Fruit fly (Drosophila melanogaster) whole organism, embryonic: ENCODE data around the gene CG16813.

ENCODE experiments used
- B-H1 ChIP-seq: fragments of 200-800 bp; sonication (Bioruptor generic); IDR thresholded peaks from 3 replicates; pipeline ENCODE4 v1.3.6; 2022; ENCODE audit warnings: missing biosample characterization, missing genetic modification characterization
- BEAF-32 ChIP-seq: fragments of 200-800 bp; sonication (Bioruptor generic); optimal IDR thresholded peaks from 3 replicates; lab custom pipeline; 2017; ENCODE audit warnings: missing biosample characterization, missing genetic modification characterization, mild to moderate bottlenecking, moderate library complexity, missing genetic modification reagents
- CG12236 ChIP-seq: fragments of 200-800 bp; sonication (Bioruptor generic); optimal IDR thresholded peaks from 2 replicates; lab custom pipeline; 2016; ENCODE audit warnings: missing biosample characterization, missing genetic modification characterization
- CG1233 ChIP-seq: fragments of 200-800 bp; sonication (Bioruptor generic); optimal IDR thresholded peaks from 4 replicates; lab custom pipeline; 2018; ENCODE audit warnings: missing biosample characterization, mild to moderate bottlenecking, missing genetic modification characterization
- CG13424 ChIP-seq: fragments of 200-800 bp; sonication (Bioruptor generic); optimal IDR thresholded peaks from 2 replicates; lab custom pipeline; 2019; ENCODE audit warnings: missing biosample characterization, mild to moderate bottlenecking, missing genetic modification characterization, moderate library complexity
- CG15073 ChIP-seq: fragments of 200-800 bp; sonication (Bioruptor generic); optimal IDR thresholded peaks from 2 replicates; lab custom pipeline; 2016; ENCODE audit warnings: missing biosample characterization, missing genetic modification characterization
- CG16779 ChIP-seq: fragments of 200-800 bp; sonication (Bioruptor generic); IDR thresholded peaks from 2 replicates; pipeline ENCODE4 v1.3.6; 2022; ENCODE audit warnings: missing biosample characterization, missing genetic modification characterization
- CG17186 ChIP-seq: fragments of 200-800 bp; sonication (Bioruptor generic); optimal IDR thresholded peaks from 3 replicates; lab custom pipeline; 2017; ENCODE audit warnings: missing biosample characterization, missing genetic modification reagents, missing genetic modification characterization
- CG17359 ChIP-seq: fragments of 200-800 bp; sonication (Bioruptor generic); optimal IDR thresholded peaks from 3 replicates; lab custom pipeline; 2018; ENCODE audit warnings: missing biosample characterization, mild to moderate bottlenecking, missing genetic modification characterization, moderate library complexity
- CG2889 ChIP-seq: fragments of 200-800 bp; sonication (Bioruptor generic); IDR thresholded peaks from 3 replicates; pipeline ENCODE4 v1.3.6; 2022; ENCODE audit warnings: missing biosample characterization, missing genetic modification characterization
- CG3281 ChIP-seq: fragments of 200-800 bp; sonication (Bioruptor generic); optimal IDR thresholded peaks from 3 replicates; lab custom pipeline; 2017; ENCODE audit warnings: missing biosample characterization, mild to moderate bottlenecking, missing genetic modification characterization
- CG33213 ChIP-seq: fragments of 200-800 bp; sonication (Bioruptor generic); optimal IDR thresholded peaks from 3 replicates; lab custom pipeline; 2016; ENCODE audit warnings: missing biosample characterization, missing genetic modification characterization
- CG4617 ChIP-seq: fragments of 200-800 bp; sonication (Bioruptor generic); optimal IDR thresholded peaks from 3 replicates; lab custom pipeline; 2016; ENCODE audit warnings: missing biosample characterization, missing genetic modification characterization, borderline replicate concordance
- CG6683 ChIP-seq: fragments of 200-800 bp; sonication (Bioruptor generic); optimal IDR thresholded peaks from 2 replicates; lab custom pipeline; 2017; ENCODE audit warnings: missing biosample characterization, mild to moderate bottlenecking, missing genetic modification characterization, missing genetic modification reagents
- CG7928 ChIP-seq: fragments of 200-800 bp; sonication (Bioruptor generic); optimal IDR thresholded peaks from 2 replicates; lab custom pipeline; 2017; ENCODE audit warnings: missing biosample characterization, mild to moderate bottlenecking, missing genetic modification characterization
- CG9876 ChIP-seq: fragments of 200-800 bp; sonication (Bioruptor generic); optimal IDR thresholded peaks from 2 replicates; lab custom pipeline; 2016; ENCODE audit warnings: missing biosample characterization, missing genetic modification characterization
- CoRest ChIP-seq: fragments of 200-800 bp; sonication (Bioruptor generic); optimal IDR thresholded peaks from 3 replicates; lab custom pipeline; 2018; ENCODE audit warnings: missing biosample characterization, mild to moderate bottlenecking, missing genetic modification characterization, moderate library complexity
- Dbx ChIP-seq: fragments of 200-800 bp; sonication (Bioruptor generic); IDR thresholded peaks from 3 replicates; pipeline ENCODE4 v1.3.6; 2022; ENCODE audit warnings: missing biosample characterization, missing genetic modification characterization
- Fer2 ChIP-seq: fragments of 200-800 bp; sonication (Bioruptor generic); optimal IDR thresholded peaks from 2 replicates; lab custom pipeline; 2018; ENCODE audit warnings: missing biosample characterization, mild to moderate bottlenecking, missing genetic modification characterization, moderate library complexity
- Hand ChIP-seq: fragments of 200-800 bp; sonication (Bioruptor generic); optimal IDR thresholded peaks from 2 replicates; lab custom pipeline; 2017; ENCODE audit warnings: mild to moderate bottlenecking, missing biosample characterization, missing genetic modification reagents, missing genetic modification characterization
- Hr3 ChIP-seq: fragments of 200-800 bp; sonication (Bioruptor generic); optimal IDR thresholded peaks from 3 replicates; lab custom pipeline; 2016; ENCODE audit warnings: missing biosample characterization, missing genetic modification characterization
- Hsf ChIP-seq: fragments of 200-800 bp; sonication (Bioruptor generic); optimal IDR thresholded peaks from 3 replicates; lab custom pipeline; 2016; ENCODE audit warnings: missing biosample characterization, missing genetic modification characterization
- Lpt ChIP-seq: fragments of >200 bp; optimal IDR thresholded peaks from 2 replicates; lab custom pipeline; 2018; ENCODE audit warnings: missing biosample characterization, missing genetic modification characterization
- Meics ChIP-seq: fragments of 200-800 bp; sonication (Bioruptor generic); optimal IDR thresholded peaks from 2 replicates; lab custom pipeline; 2017; ENCODE audit warnings: missing biosample characterization, mild to moderate bottlenecking, missing genetic modification characterization
- PHDP ChIP-seq: fragments of 200-800 bp; sonication (Bioruptor generic); optimal IDR thresholded peaks from 3 replicates; lab custom pipeline; 2018; ENCODE audit warnings: missing biosample characterization, mild to moderate bottlenecking, missing genetic modification characterization, moderate library complexity
- Poxn ChIP-seq: fragments of 200-800 bp; sonication (Bioruptor generic); IDR thresholded peaks from 2 replicates; pipeline ENCODE4 v1.3.6; 2022; ENCODE audit warnings: missing biosample characterization, missing genetic modification characterization
- Rx ChIP-seq: fragments of 200-800 bp; sonication (Bioruptor generic); IDR thresholded peaks from 2 replicates; pipeline ENCODE4 v1.3.6; 2022; ENCODE audit warnings: missing biosample characterization, missing genetic modification characterization
- Sox100B ChIP-seq: fragments of 200-800 bp; sonication (Bioruptor generic); optimal IDR thresholded peaks from 3 replicates; lab custom pipeline; 2018; ENCODE audit warnings: missing biosample characterization, mild to moderate bottlenecking, missing genetic modification characterization
- Xbp1 ChIP-seq: fragments of 200-800 bp; sonication (Bioruptor generic); optimal IDR thresholded peaks from 3 replicates; lab custom pipeline; 2016; ENCODE audit warnings: missing biosample characterization, mild to moderate bottlenecking, missing genetic modification characterization
- ap ChIP-seq: fragments of 200-800 bp; sonication (Bioruptor generic); IDR thresholded peaks from 2 replicates; pipeline ENCODE4 v1.3.6; 2022; ENCODE audit warnings: missing biosample characterization, missing genetic modification characterization
- az2 ChIP-seq: fragments of 200-800 bp; sonication (Bioruptor generic); optimal IDR thresholded peaks from 3 replicates; lab custom pipeline; 2016; ENCODE audit warnings: missing biosample characterization, missing genetic modification characterization
- bbx ChIP-seq: fragments of 200-800 bp; sonication (Bioruptor generic); IDR thresholded peaks from 2 replicates; pipeline ENCODE4 v1.3.6; 2022; ENCODE audit warnings: missing biosample characterization, missing genetic modification characterization; ENCODE audit not compliant: partially characterized antibody
- corto ChIP-seq: fragments of 200-800 bp; sonication (Bioruptor generic); optimal IDR thresholded peaks from 2 replicates; lab custom pipeline; 2016; ENCODE audit warnings: missing biosample characterization, mild to moderate bottlenecking, missing genetic modification characterization, moderate library complexity
- crc ChIP-seq: fragments of 200-800 bp; sonication (Bioruptor generic); optimal IDR thresholded peaks from 2 replicates; lab custom pipeline; 2016; ENCODE audit warnings: missing biosample characterization, missing genetic modification characterization
- croc ChIP-seq: fragments of 200-800 bp; sonication (Bioruptor generic); conservative IDR thresholded peaks from 3 replicates; pipeline ENCODE4 v1.3.6; 2022; ENCODE audit warnings: missing biosample characterization, missing genetic modification characterization
- crp ChIP-seq, 2 experiments: fragments of 200-800 bp; sonication (Bioruptor generic); optimal IDR thresholded peaks; 2 replicates in 1 of 2; 3 replicates in 1 of 2; lab custom pipeline; 2017; ENCODE audit warnings: missing biosample characterization in 2 of 2, missing genetic modification characterization in 2 of 2, mild to moderate bottlenecking in 1 of 2, moderate library complexity in 1 of 2
- dati ChIP-seq: fragments of 200-800 bp; sonication (Bioruptor generic); IDR thresholded peaks from 2 replicates; pipeline ENCODE4 v1.3.6; 2022; ENCODE audit warnings: missing biosample characterization, missing genetic modification characterization
- dm ChIP-seq: fragments of 200-800 bp; sonication (Bioruptor generic); optimal IDR thresholded peaks from 3 replicates; lab custom pipeline; 2016; ENCODE audit warnings: missing biosample characterization, missing genetic modification characterization
- esg ChIP-seq: fragments of 200-800 bp; sonication (Bioruptor generic); conservative IDR thresholded peaks from 2 replicates; pipeline ENCODE4 v1.3.6; 2022; ENCODE audit warnings: missing biosample characterization, missing genetic modification characterization
- gt ChIP-seq: fragments of 200-800 bp; sonication (Bioruptor generic); IDR thresholded peaks from 2 replicates; pipeline ENCODE4 v1.3.6; 2022; ENCODE audit warnings: missing biosample characterization, missing genetic modification characterization
- ham ChIP-seq: fragments of 200-800 bp; sonication (Bioruptor generic); IDR thresholded peaks from 2 replicates; pipeline ENCODE4 v1.3.6; 2022; ENCODE audit warnings: missing biosample characterization, missing genetic modification characterization
- her ChIP-seq: fragments of 200-800 bp; sonication (Bioruptor generic); optimal IDR thresholded peaks from 2 replicates; lab custom pipeline; 2016; ENCODE audit warnings: missing biosample characterization, missing genetic modification characterization
- ken ChIP-seq: fragments of 200-800 bp; sonication (Bioruptor generic); IDR thresholded peaks from 3 replicates; pipeline ENCODE4 v1.3.6; 2022; ENCODE audit warnings: missing biosample characterization, missing genetic modification characterization
- oc ChIP-seq: fragments of 200-800 bp; sonication (Bioruptor generic); optimal IDR thresholded peaks from 2 replicates; lab custom pipeline; 2018; ENCODE audit warnings: missing biosample characterization, mild to moderate bottlenecking, missing genetic modification characterization, moderate library complexity
- p53 ChIP-seq: fragments of 200-800 bp; sonication (Bioruptor generic); optimal IDR thresholded peaks from 2 replicates; lab custom pipeline; 2016; ENCODE audit warnings: missing biosample characterization, missing genetic modification characterization
- peb ChIP-seq: fragments of 200-800 bp; sonication (Bioruptor generic); IDR thresholded peaks from 2 replicates; pipeline ENCODE4 v1.3.6; 2022; ENCODE audit warnings: missing biosample characterization, missing genetic modification characterization
- rib ChIP-seq: fragments of 200-800 bp; sonication (Bioruptor generic); IDR thresholded peaks from 2 replicates; pipeline ENCODE4 v1.3.6; 2022; ENCODE audit warnings: missing biosample characterization, missing genetic modification characterization
- run ChIP-seq: fragments of 200-800 bp; sonication (Bioruptor generic); optimal IDR thresholded peaks from 3 replicates; lab custom pipeline; 2018; ENCODE audit warnings: missing biosample characterization, mild to moderate bottlenecking, missing genetic modification characterization
- slp2 ChIP-seq: fragments of 200-800 bp; sonication (Bioruptor generic); optimal IDR thresholded peaks from 2 replicates; lab custom pipeline; 2016; ENCODE audit warnings: missing biosample characterization, missing genetic modification characterization
- stwl ChIP-seq: fragments of 200-800 bp; sonication (Bioruptor generic); optimal IDR thresholded peaks from 3 replicates; lab custom pipeline; 2018; ENCODE audit warnings: missing biosample characterization, mild to moderate bottlenecking, missing genetic modification characterization, moderate library complexity
- sug ChIP-seq: fragments of 200-800 bp; optimal IDR thresholded peaks from 2 replicates; lab custom pipeline; 2019; ENCODE audit warnings: missing biosample characterization, mild to moderate bottlenecking, missing genetic modification characterization, moderate library complexity
- ttk ChIP-seq: fragments of 200-800 bp; sonication (Bioruptor generic); IDR thresholded peaks from 2 replicates; pipeline ENCODE4 v2.1.2; 2022; ENCODE audit warnings: missing biosample characterization, missing genetic modification characterization

CG16813 gene

DNA sequence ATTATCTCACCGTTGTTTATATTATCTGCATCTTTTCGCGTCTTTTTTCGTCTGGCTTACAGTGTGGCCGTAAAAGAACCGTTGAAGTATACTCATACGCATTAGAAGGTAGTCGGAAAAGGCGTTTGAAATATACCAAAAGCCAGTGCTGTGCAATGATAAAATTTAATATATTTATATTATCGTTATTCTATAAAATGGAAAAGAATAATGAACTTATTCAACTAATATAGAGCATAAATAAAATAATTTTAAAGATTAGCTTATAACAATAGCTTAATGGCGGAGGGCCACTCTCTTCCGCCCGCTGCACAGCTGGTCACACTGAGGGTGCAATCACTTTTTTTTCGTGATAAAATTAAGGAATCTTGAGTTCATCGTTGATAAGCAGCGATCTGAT is 35.4 kb upstream of the CG16813 start, which contains the start of the genes CG16974 and Edem2 (continued):
- no peak for TF ChIP-seq slp2
- no peak for TF ChIP-seq Sox100B
- no peak for TF ChIP-seq sug
- TF ChIP-seq Dbx (GFP tag; lab: Robert Waterston, UW) = peak; percentile 59; the same call in 2 of the 3 replicates
- TF ChIP-seq oc (tag; lab: Kevin White, UChicago) = no peak
- peak; percentile 79 for TF ChIP-seq az2 (GFP tag; lab: Kevin White, UChicago)
- peak; percentile 70 for TF ChIP-seq CG17359 (tag; lab: Kevin White, UChicago)
- TF ChIP-seq crc (GFP tag; lab: Kevin White, UChicago) = no peak
- TF ChIP-seq BEAF-32 (GFP tag; lab: Kevin White, UChicago) = peak; percentile 56
- peak; percentile 28 for TF ChIP-seq CG17186 (GFP tag; lab: Kevin White, UChicago)
- no peak for TF ChIP-seq gt (GFP tag; lab: Robert Waterston, UW)
- TF ChIP-seq ttk (GFP tag; lab: Robert Waterston, UW) = peak; percentile 60
- TF ChIP-seq CG9876 (GFP tag; lab: Kevin White, UChicago) = no peak
- peak; percentile 70 for TF ChIP-seq corto (GFP tag; lab: Kevin White, UChicago)
- TF ChIP-seq stwl (tag; lab: Kevin White, UChicago) = peak; percentile 88
- TF ChIP-seq peb (GFP tag; lab: Robert Waterston, UW) = peak; percentile 56
- peak; percentile 63 for TF ChIP-seq Hsf
- peak; percentile 85 for TF ChIP-seq Xbp1
- TF ChIP-seq her (GFP tag; lab: Kevin White, UChicago) = no peak
- TF ChIP-seq ken (GFP tag; lab: Robert Waterston, UW) = peak; percentile 79
- peak; percentile 65 for TF ChIP-seq rib (GFP tag; lab: Robert Waterston, UW)
- TF ChIP-seq p53 = no peak
- no peak for TF ChIP-seq CG3281
- TF ChIP-seq ham (GFP tag; lab: Robert Waterston, UW) = no peak
- TF ChIP-seq CG15073 = no peak
- TF ChIP-seq ap (GFP tag; lab: Robert Waterston, UW) = peak; percentile 63
- TF ChIP-seq CG16779 (GFP tag; lab: Robert Waterston, UW) = no peak
- TF ChIP-seq bbx (GFP tag; lab: Robert Waterston, UW) = no peak
- TF ChIP-seq Lpt (GFP tag; lab: Kevin White, UChicago) = no peak
- no peak for TF ChIP-seq Fer2 (tag; lab: Kevin White, UChicago)
- no peak for TF ChIP-seq PHDP (tag; lab: Kevin White, UChicago)
- TF ChIP-seq run (tag; lab: Kevin White, UChicago) = no peak
- no peak for TF ChIP-seq Meics (GFP tag; lab: Kevin White, UChicago)
- peak; percentile 5 for TF ChIP-seq dm (GFP tag; lab: Kevin White, UChicago)
- peak; percentile 50 for TF ChIP-seq CG1233 (GFP tag; lab: Kevin White, UChicago)
- TF ChIP-seq Poxn (GFP tag; lab: Robert Waterston, UW) = no peak
- TF ChIP-seq crp (GFP tag; optimal IDR thresholded peaks at IDR 0.05; lab: Kevin White, UChicago) = peak in 1 of 2 experiments; percentile 73
- TF ChIP-seq Hr3 (GFP tag; lab: Kevin White, UChicago) = peak; percentile 78
- peak; percentile 49 for TF ChIP-seq Rx (GFP tag; lab: Robert Waterston, UW)
- TF ChIP-seq B-H1 (GFP tag; lab: Robert Waterston, UW) = peak; percentile 59
- TF ChIP-seq dati (GFP tag; lab: Robert Waterston, UW) = no peak
- peak; percentile 40; the same call in 1 of the 3 replicates for TF ChIP-seq CG2889 (GFP tag; lab: Robert Waterston, UW)
- TF ChIP-seq CoRest = no peak
- TF ChIP-seq CG4617 (GFP tag; lab: Kevin White, UChicago) = peak; percentile 90
- no peak for TF ChIP-seq CG7928 (GFP tag; lab: Kevin White, UChicago)
- TF ChIP-seq croc (GFP tag; lab: Robert Waterston, UW) = no peak; the same call in 1 of the 3 replicates
- peak; percentile 65 for TF ChIP-seq esg (GFP tag; lab: Robert Waterston, UW)
- no peak for TF ChIP-seq CG12236
- no peak for TF ChIP-seq CG33213 (GFP tag; lab: Kevin White, UChicago)
- peak; percentile 25 for TF ChIP-seq CG6683 (GFP tag; lab: Kevin White, UChicago)
- TF ChIP-seq Hand (GFP tag; lab: Kevin White, UChicago) = no peak
- TF ChIP-seq CG13424 (tag; lab: Kevin White, UChicago) = peak; percentile 73
